Worm (Caenorhabditis elegans) whole organism, L4 larva: Measurements from ENCODE around the gene C29A12.1.

Experiments used
- D1046.2 ChIP-seq: fragments of 200-800 bp; sonication (Bioruptor generic); IDR thresholded peaks from 2 replicates; pipeline ENCODE4 v1.3.6; 2022; ENCODE audit warnings: missing genetic modification characterization, missing compliant biosample characterization
- F44E2.7 ChIP-seq: fragments of 200-800 bp; sonication (Bioruptor generic); IDR thresholded peaks from 2 replicates; pipeline ENCODE4 v2.1.2; 2022; ENCODE audit warnings: missing genetic modification characterization, missing compliant biosample characterization
- ama-1 ChIP-seq: fragments of 150-350 bp; optimal IDR thresholded peaks from 2 replicates; lab custom pipeline; 2014; ENCODE audit warnings: inconsistent platforms, mixed read lengths
- egl-27 ChIP-seq: sonication (generic microtip); optimal IDR thresholded peaks from 3 replicates; lab custom pipeline; 2017; ENCODE audit warnings: missing biosample characterization, missing genetic modification reagents, missing genetic modification characterization
- fkh-10 ChIP-seq: fragments of 150-350 bp; optimal IDR thresholded peaks from 2 replicates; lab custom pipeline; 2014; ENCODE audit warnings: missing biosample characterization, missing genetic modification reagents, missing genetic modification characterization
- lir-3 ChIP-seq: sonication (generic microtip); optimal IDR thresholded peaks from 2 replicates; lab custom pipeline; 2016; ENCODE audit warnings: mild to moderate bottlenecking, missing genetic modification characterization, missing compliant biosample characterization
- lsy-2 ChIP-seq, 2 experiments: fragments of 150-350 bp in 1 of 2; sonication (generic microtip) in 1 of 2; optimal IDR thresholded peaks; 2 replicates each; lab custom pipeline; 2014 to 2017; ENCODE audit warnings: missing biosample characterization in 2 of 2, missing genetic modification characterization in 2 of 2
- nhr-11 ChIP-seq: fragments of 150-350 bp; optimal IDR thresholded peaks from 2 replicates; lab custom pipeline; 2014; ENCODE audit warnings: missing biosample characterization, missing genetic modification characterization
- nhr-28 ChIP-seq: fragments of 150-350 bp; optimal IDR thresholded peaks from 2 replicates; lab custom pipeline; 2014; ENCODE audit warnings: missing biosample characterization, missing genetic modification characterization
- unc-39 ChIP-seq: sonication (generic microtip); optimal IDR thresholded peaks from 2 replicates; lab custom pipeline; 2017; ENCODE audit warnings: missing biosample characterization, missing genetic modification characterization

ce11 chrV:10811763-10812162 lies 1.5 kb downstream of the C29A12.1 start, which contains the start of gene C29A12.22:
- TF ChIP-seq F44E2.7 (GFP tag; lab: Robert Waterston, UW): no peak
- no peak for TF ChIP-seq fkh-10
- no peak for TF ChIP-seq lir-3
- no peak for TF ChIP-seq nhr-11 (tag; lab: Kevin White, UChicago)
- TF ChIP-seq ama-1 (lab: Kevin White, UChicago): no peak
- no peak for TF ChIP-seq egl-27 (tag; lab: Kevin White, UChicago)
- TF ChIP-seq D1046.2: no peak
- no peak for TF ChIP-seq nhr-28 (tag; lab: Kevin White, UChicago)
- TF ChIP-seq unc-39: no peak
- TF ChIP-seq lsy-2 (tag; optimal IDR thresholded peaks at IDR 0.05; lab: Kevin White, UChicago): no peak
